Worm (Caenorhabditis elegans) whole organism, L1 larva: ENCODE measurements around the gene lin-24.

ENCODE experiments used
- C34B4.2 ChIP-seq: sonication (generic microtip); optimal IDR thresholded peaks from 2 replicates; lab custom pipeline; 2017; ENCODE audit warnings: mild to moderate bottlenecking, missing genetic modification characterization, missing compliant biosample characterization
- blmp-1 ChIP-seq: fragments of 150-350 bp; optimal IDR thresholded peaks from 2 replicates; lab custom pipeline; 2014; ENCODE audit warnings: missing biosample characterization, missing genetic modification characterization
- elt-2 ChIP-seq: sonication (generic microtip); optimal IDR thresholded peaks from 2 replicates; lab custom pipeline; 2016; ENCODE audit warnings: missing genetic modification characterization, mild to moderate bottlenecking, inconsistent platforms, missing compliant biosample characterization, missing genetic modification reagents
- irx-1 ChIP-seq: sonication (generic microtip); optimal IDR thresholded peaks from 2 replicates; lab custom pipeline; 2016; ENCODE audit warnings: missing genetic modification characterization, missing compliant biosample characterization
- lin-13 ChIP-seq: fragments of 150-350 bp; optimal IDR thresholded peaks from 2 replicates; lab custom pipeline; 2014; ENCODE audit warnings: missing biosample characterization, missing genetic modification reagents, missing genetic modification characterization
- lin-39 ChIP-seq: fragments of 150-350 bp; optimal IDR thresholded peaks from 2 replicates; lab custom pipeline; 2014; ENCODE audit warnings: missing biosample characterization, missing genetic modification reagents, missing genetic modification characterization
- nhr-76 ChIP-seq: sonication (generic microtip); optimal IDR thresholded peaks from 2 replicates; lab custom pipeline; 2017; ENCODE audit warnings: missing biosample characterization, missing genetic modification characterization
- nhr-77 ChIP-seq: fragments of 150-350 bp; optimal IDR thresholded peaks from 2 replicates; lab custom pipeline; 2014; ENCODE audit warnings: missing biosample characterization, missing genetic modification characterization
- skn-1 ChIP-seq: fragments of 150-350 bp; optimal IDR thresholded peaks from 2 replicates; lab custom pipeline; 2014; ENCODE audit warnings: missing biosample characterization, missing genetic modification characterization
- unc-62 ChIP-seq: fragments of 150-350 bp; optimal IDR thresholded peaks from 2 replicates; lab custom pipeline; 2014; ENCODE audit warnings: missing biosample characterization, missing genetic modification reagents, missing genetic modification characterization
- zip-4 ChIP-seq: fragments of 200-800 bp; sonication (Bioruptor generic); optimal IDR thresholded peaks from 2 replicates; lab custom pipeline; 2018; ENCODE audit warnings: mild to moderate bottlenecking, missing genetic modification characterization, moderate library complexity, missing compliant biosample characterization

ce11 chrIV:12145681-12146080 lies 16.4 kb downstream of the lin-24 start, which contains the start of gene B0001.3:
- TF ChIP-seq nhr-77 (tag; lab: Kevin White, UChicago) (no peak), skn-1 (tag; lab: Kevin White, UChicago) (no peak), C34B4.2 (tag; lab: Kevin White, UChicago) (no peak), blmp-1 (tag; lab: Kevin White, UChicago) (peak; percentile 72), unc-62 (GFP tag; lab: Kevin White, UChicago) (no peak), lin-39 (tag; lab: Kevin White, UChicago) (no peak), nhr-76 (tag; lab: Kevin White, UChicago) (no peak), irx-1 (no peak), lin-13 (no peak), zip-4 (no peak), elt-2 (tag; lab: Kevin White, UChicago) (no peak)
